ENCODE assay signal across 1 fruit fly cellular context in genomic region chr2L:309812-310431, dm6.
A peak's percentile ranks its signal among the peaks of the same experiment; 100 is the strongest.
TF ChIP-seq lines count a peak whose summit lies in the region.

No protein-coding gene starts in this region.

TF ChIP-seq in whole organism, embryonic, 481 proteins besides CTCF, POLR2A, EP300 and RAD21 (continued from another document):
- TF ChIP-seq C15 (GFP tag; IDR thresholded peaks at IDR 0.05; lab: Robert Waterston, UW) (no peak), Sox102F (GFP tag; optimal IDR thresholded peaks at IDR 0.05; lab: Kevin White, UChicago) (no peak), br (optimal IDR thresholded peaks at IDR 0.05; lab: Kevin White, UChicago) (no peak), CG6175 (GFP tag; IDR thresholded peaks at IDR 0.05; lab: Robert Waterston, UW) (no peak), TFAM (GFP tag; optimal IDR thresholded peaks at IDR 0.05; lab: Kevin White, UChicago) (no peak), sob (GFP tag; IDR thresholded peaks at IDR 0.05; lab: Robert Waterston, UW) (peak; percentile 29; the same call in 1 of the 2 replicates), CG2678 (tag; optimal IDR thresholded peaks at IDR 0.05; lab: Kevin White, UChicago) (no peak), Oli (tag; optimal IDR thresholded peaks at IDR 0.05; lab: Kevin White, UChicago) (no peak), cwo (GFP tag; optimal IDR thresholded peaks at IDR 0.05; lab: Kevin White, UChicago) (no peak), ro (GFP tag; IDR thresholded peaks at IDR 0.05; lab: Robert Waterston, UW) (no peak), bowl (GFP tag; IDR thresholded peaks at IDR 0.05; lab: Robert Waterston, UW) (no peak), Nf-YC (tag; optimal IDR thresholded peaks at IDR 0.05; lab: Kevin White, UChicago) (no peak), Mrtf (GFP tag; IDR thresholded peaks at IDR 0.05; lab: Robert Waterston, UW) (no peak), Gsc (GFP tag; IDR thresholded peaks at IDR 0.05; lab: Robert Waterston, UW) (no peak), wdn (GFP tag; IDR thresholded peaks at IDR 0.05; lab: Robert Waterston, UW) (no peak), nmo (GFP tag; optimal IDR thresholded peaks at IDR 0.05; lab: Kevin White, UChicago) (no peak), abd-A (tag; optimal IDR thresholded peaks at IDR 0.05; lab: Kevin White, UChicago) (peak; percentile 61), Dip2 (GFP tag; IDR thresholded peaks at IDR 0.05; lab: Robert Waterston, UW) (no peak), sens-2 (GFP tag; IDR thresholded peaks at IDR 0.05; lab: Robert Waterston, UW) (no peak), CG8290 (GFP tag; optimal IDR thresholded peaks at IDR 0.05; lab: Kevin White, UChicago) (no peak), CG8290 (tag; optimal IDR thresholded peaks at IDR 0.05; lab: Kevin White, UChicago) (peak in 1 of 2 experiments; percentile 8), gce (GFP tag; IDR thresholded peaks at IDR 0.05; lab: Robert Waterston, UW) (no peak), Optix (GFP tag; IDR thresholded peaks at IDR 0.05; lab: Robert Waterston, UW) (no peak), Deaf1 (tag; optimal IDR thresholded peaks at IDR 0.05; lab: Kevin White, UChicago) (peak; percentile 86), CG12659 (GFP tag; optimal IDR thresholded peaks at IDR 0.05; lab: Kevin White, UChicago) (no peak), chinmo (GFP tag; IDR thresholded peaks at IDR 0.05; lab: Robert Waterston, UW; ENCODE audit: partially characterized antibody) (peak; percentile 64; the same call in 1 of the 4 replicates), chm (GFP tag; IDR thresholded peaks at IDR 0.05; lab: Robert Waterston, UW) (no peak), lbe (GFP tag; optimal IDR thresholded peaks at IDR 0.05; lab: Kevin White, UChicago) (no peak), CG13624 (GFP tag; optimal IDR thresholded peaks at IDR 0.05; lab: Kevin White, UChicago) (no peak), Fer1 (GFP tag; optimal IDR thresholded peaks at IDR 0.05; lab: Kevin White, UChicago) (peak; percentile 10), ab (GFP tag; optimal IDR thresholded peaks at IDR 0.05; lab: Kevin White, UChicago) (no peak), bigmax (GFP tag; optimal IDR thresholded peaks at IDR 0.05; lab: Kevin White, UChicago) (no peak), CG6689 (GFP tag; IDR thresholded peaks at IDR 0.05; lab: Robert Waterston, UW) (no peak), CG2875 (GFP tag; optimal IDR thresholded peaks at IDR 0.05; lab: Kevin White, UChicago) (no peak), vfl (GFP tag; optimal IDR thresholded peaks at IDR 0.05; lab: Kevin White, UChicago) (no peak), en (GFP tag; optimal IDR thresholded peaks at IDR 0.05; lab: Kevin White, UChicago) (no peak), fd64A (GFP tag; optimal IDR thresholded peaks at IDR 0.05; lab: Kevin White, UChicago) (no peak), zfh1 (GFP tag; IDR thresholded peaks at IDR 0.05; lab: Robert Waterston, UW) (no peak), unc-4 (GFP tag; IDR thresholded peaks at IDR 0.05; lab: Robert Waterston, UW; ENCODE audit: partially characterized antibody) (no peak), luna (GFP tag; optimal IDR thresholded peaks at IDR 0.05; lab: Kevin White, UChicago) (no peak), CG8089 (GFP tag; optimal IDR thresholded peaks at IDR 0.05; lab: Kevin White, UChicago) (no peak), CG10979 (tag; optimal IDR thresholded peaks at IDR 0.05; lab: Kevin White, UChicago) (no peak), Max (GFP tag; optimal IDR thresholded peaks at IDR 0.05; lab: Kevin White, UChicago) (no peak), tna (GFP tag; IDR thresholded peaks at IDR 0.05; lab: Robert Waterston, UW; ENCODE audit: partially characterized antibody) (no peak), CG15514 (GFP tag; optimal IDR thresholded peaks at IDR 0.05; lab: Kevin White, UChicago) (peak; percentile 22), esg (GFP tag; conservative IDR thresholded peaks at IDR 0.05; lab: Robert Waterston, UW) (no peak), CG10147 (GFP tag; optimal IDR thresholded peaks at IDR 0.05; lab: Kevin White, UChicago) (no peak), CG4328 (GFP tag; optimal IDR thresholded peaks at IDR 0.05; lab: Kevin White, UChicago) (no peak), CG7271 (tag; optimal IDR thresholded peaks at IDR 0.05; lab: Kevin White, UChicago) (no peak), CG7357 (GFP tag; IDR thresholded peaks at IDR 0.05; lab: Robert Waterston, UW) (no peak), CG17802 (tag; optimal IDR thresholded peaks at IDR 0.05; lab: Kevin White, UChicago) (no peak), Vsx1 (GFP tag; optimal IDR thresholded peaks at IDR 0.05; lab: Kevin White, UChicago) (no peak), CG13123 (GFP tag; optimal IDR thresholded peaks at IDR 0.05; lab: Kevin White, UChicago) (no peak), GATAe (GFP tag; conservative IDR thresholded peaks at IDR 0.05; lab: Robert Waterston, UW) (no peak), grn (GFP tag; optimal IDR thresholded peaks at IDR 0.05; lab: Kevin White, UChicago) (no peak)
